Worm (Caenorhabditis elegans) whole organism, L3 larva: ENCODE data around the gene ears-2.

ENCODE experiments used
- R02D3.7 ChIP-seq: fragments of 150-350 bp; optimal IDR thresholded peaks from 2 replicates; lab custom pipeline; 2014; ENCODE audit warnings: missing biosample characterization, missing genetic modification characterization
- ZK546.5 ChIP-seq: sonication (generic microtip); optimal IDR thresholded peaks from 2 replicates; lab custom pipeline; 2017; ENCODE audit warnings: missing biosample characterization, missing genetic modification characterization
- aly-2 ChIP-seq: fragments of 150-350 bp; optimal IDR thresholded peaks from 2 replicates; lab custom pipeline; 2014; ENCODE audit warnings: missing biosample characterization, missing genetic modification characterization
- ama-1 ChIP-seq: fragments of 150-350 bp; optimal IDR thresholded peaks from 2 replicates; lab custom pipeline; 2018
- ceh-28 ChIP-seq: fragments of 150-350 bp; optimal IDR thresholded peaks from 2 replicates; lab custom pipeline; 2014; ENCODE audit warnings: missing biosample characterization, missing genetic modification reagents, missing genetic modification characterization
- ceh-9 ChIP-seq: sonication (generic microtip); optimal IDR thresholded peaks from 2 replicates; lab custom pipeline; 2018; ENCODE audit warnings: missing biosample characterization, missing genetic modification characterization
- daf-12 ChIP-seq: fragments of 150-350 bp; optimal IDR thresholded peaks from 2 replicates; lab custom pipeline; 2014; ENCODE audit warnings: missing biosample characterization, missing genetic modification reagents, missing genetic modification characterization
- egl-27 ChIP-seq: sonication (generic microtip); optimal IDR thresholded peaks from 4 replicates; lab custom pipeline; 2017; ENCODE audit warnings: missing biosample characterization, missing genetic modification reagents, missing genetic modification characterization
- egl-5 ChIP-seq: fragments of 150-350 bp; optimal IDR thresholded peaks from 2 replicates; lab custom pipeline; 2017; ENCODE audit warnings: missing biosample characterization, missing genetic modification reagents, missing genetic modification characterization, inconsistent platforms
- elt-1 ChIP-seq: fragments of 150-350 bp; optimal IDR thresholded peaks from 2 replicates; lab custom pipeline; 2014; ENCODE audit warnings: missing biosample characterization, missing genetic modification characterization
- elt-2 ChIP-seq: sonication (generic microtip); optimal IDR thresholded peaks from 2 replicates; lab custom pipeline; 2016; ENCODE audit warnings: missing genetic modification reagents, mild to moderate bottlenecking, missing genetic modification characterization, missing compliant biosample characterization
- elt-3 ChIP-seq, 3 experiments: fragments of 150-350 bp in 1 of 3; sonication (generic microtip) in 2 of 3; optimal IDR thresholded peaks; 2 replicates in 2 of 3; 4 replicates in 1 of 3; lab custom pipeline; 2014 to 2017; ENCODE audit warnings: missing biosample characterization in 3 of 3, missing genetic modification characterization in 3 of 3
- eor-1 ChIP-seq, 2 experiments: fragments of 150-350 bp; optimal IDR thresholded peaks; 2 replicates each; lab custom pipeline; 2014 to 2018; ENCODE audit warnings: missing biosample characterization in 2 of 2, missing genetic modification characterization in 2 of 2
- fkh-10 ChIP-seq: sonication (generic microtip); optimal IDR thresholded peaks from 2 replicates; lab custom pipeline; 2017; ENCODE audit warnings: missing biosample characterization, missing genetic modification reagents, missing genetic modification characterization
- fkh-2 ChIP-seq: fragments of 150-350 bp; optimal IDR thresholded peaks from 2 replicates; lab custom pipeline; 2014; ENCODE audit warnings: missing biosample characterization, missing genetic modification reagents, missing genetic modification characterization
- fos-1 ChIP-seq: fragments of 150-350 bp; optimal IDR thresholded peaks from 2 replicates; lab custom pipeline; 2014; ENCODE audit warnings: missing biosample characterization, missing genetic modification characterization
- hmg-11 ChIP-seq: sonication (generic microtip); optimal IDR thresholded peaks from 2 replicates; lab custom pipeline; 2016; ENCODE audit warnings: missing genetic modification characterization, missing compliant biosample characterization
- lin-15B ChIP-seq: fragments of 150-350 bp; optimal IDR thresholded peaks from 2 replicates; lab custom pipeline; 2014; ENCODE audit warnings: missing biosample characterization, missing genetic modification characterization
- lin-39 ChIP-seq: fragments of 150-350 bp; optimal IDR thresholded peaks from 2 replicates; lab custom pipeline; 2018; ENCODE audit warnings: missing biosample characterization, missing genetic modification reagents, missing genetic modification characterization
- lsy-12 ChIP-seq: sonication (generic microtip); optimal IDR thresholded peaks from 2 replicates; lab custom pipeline; 2016; ENCODE audit warnings: mild to moderate bottlenecking, missing genetic modification characterization, missing compliant biosample characterization
- mdl-1 ChIP-seq: fragments of 150-350 bp; optimal IDR thresholded peaks from 2 replicates; lab custom pipeline; 2014; ENCODE audit warnings: missing biosample characterization, missing genetic modification characterization
- mml-1 ChIP-seq: fragments of 150-350 bp; sonication (generic microtip); optimal IDR thresholded peaks from 3 replicates; lab custom pipeline; 2014; ENCODE audit warnings: missing biosample characterization, missing genetic modification characterization
- nfya-1 ChIP-seq: sonication (generic microtip); optimal IDR thresholded peaks from 2 replicates; lab custom pipeline; 2017; ENCODE audit warnings: missing genetic modification characterization, mild to moderate bottlenecking, missing compliant biosample characterization, antibody characterized with exemption, moderate library complexity; ENCODE audit not compliant: insufficient read depth
- nhr-11 ChIP-seq: fragments of 150-350 bp; optimal IDR thresholded peaks from 2 replicates; lab custom pipeline; 2014; ENCODE audit warnings: missing biosample characterization, missing genetic modification characterization
- nhr-12 ChIP-seq: fragments of 150-350 bp; optimal IDR thresholded peaks from 2 replicates; lab custom pipeline; 2014; ENCODE audit warnings: missing biosample characterization, missing genetic modification characterization
- nhr-23 ChIP-seq: fragments of 150-350 bp; optimal IDR thresholded peaks from 2 replicates; lab custom pipeline; 2014; ENCODE audit warnings: missing biosample characterization, missing genetic modification reagents, missing genetic modification characterization
- nhr-237 ChIP-seq: fragments of 150-350 bp; optimal IDR thresholded peaks from 2 replicates; lab custom pipeline; 2014; ENCODE audit warnings: missing biosample characterization, missing genetic modification characterization
- nhr-25 ChIP-seq: sonication (generic microtip); optimal IDR thresholded peaks from 2 replicates; lab custom pipeline; 2017; ENCODE audit warnings: missing biosample characterization, missing genetic modification characterization
- nhr-43 ChIP-seq: sonication (generic microtip); optimal IDR thresholded peaks from 2 replicates; lab custom pipeline; 2016; ENCODE audit warnings: mild to moderate bottlenecking, missing genetic modification characterization, missing compliant biosample characterization; ENCODE audit not compliant: poor library complexity, severe bottlenecking
- nhr-67 ChIP-seq: fragments of 150-350 bp; optimal IDR thresholded peaks from 2 replicates; lab custom pipeline; 2014; ENCODE audit warnings: missing biosample characterization, missing genetic modification characterization
- nhr-76 ChIP-seq: fragments of 150-350 bp; sonication (generic microtip); optimal IDR thresholded peaks from 5 replicates; lab custom pipeline; 2014; ENCODE audit warnings: missing biosample characterization, missing genetic modification characterization
- pha-4 ChIP-seq: fragments of 150-350 bp; optimal IDR thresholded peaks from 2 replicates; lab custom pipeline; 2014; ENCODE audit warnings: missing biosample characterization, missing genetic modification reagents, missing genetic modification characterization
- pqm-1 ChIP-seq: fragments of 150-350 bp; optimal IDR thresholded peaks from 2 replicates; lab custom pipeline; 2017; ENCODE audit warnings: missing biosample characterization, missing genetic modification characterization, inconsistent platforms
- sea-2 ChIP-seq: fragments of 150-350 bp; sonication (generic microtip); optimal IDR thresholded peaks from 4 replicates; lab custom pipeline; 2014; ENCODE audit warnings: missing biosample characterization, missing genetic modification reagents, missing genetic modification characterization
- snpc-4 ChIP-seq: fragments of 150-350 bp; optimal IDR thresholded peaks from 2 replicates; lab custom pipeline; 2014; ENCODE audit warnings: missing biosample characterization, missing genetic modification characterization
- tbx-2 ChIP-seq: sonication (generic microtip); optimal IDR thresholded peaks from 2 replicates; lab custom pipeline; 2016; ENCODE audit warnings: mild to moderate bottlenecking, missing genetic modification characterization, missing compliant biosample characterization
- unc-39 ChIP-seq: sonication (generic microtip); optimal IDR thresholded peaks from 4 replicates; lab custom pipeline; 2017; ENCODE audit warnings: missing biosample characterization, missing genetic modification characterization
- unc-62 ChIP-seq: fragments of 150-350 bp; sonication (generic microtip); optimal IDR thresholded peaks from 4 replicates; lab custom pipeline; 2014; ENCODE audit warnings: missing biosample characterization, missing genetic modification reagents, missing genetic modification characterization
- ztf-11 ChIP-seq: fragments of 150-350 bp; optimal IDR thresholded peaks from 2 replicates; lab custom pipeline; 2014; ENCODE audit warnings: missing biosample characterization, missing genetic modification characterization
- ztf-4 ChIP-seq: fragments of 150-350 bp; optimal IDR thresholded peaks from 2 replicates; lab custom pipeline; 2014; ENCODE audit warnings: missing biosample characterization, missing genetic modification characterization

ears-2 gene

DNA sequence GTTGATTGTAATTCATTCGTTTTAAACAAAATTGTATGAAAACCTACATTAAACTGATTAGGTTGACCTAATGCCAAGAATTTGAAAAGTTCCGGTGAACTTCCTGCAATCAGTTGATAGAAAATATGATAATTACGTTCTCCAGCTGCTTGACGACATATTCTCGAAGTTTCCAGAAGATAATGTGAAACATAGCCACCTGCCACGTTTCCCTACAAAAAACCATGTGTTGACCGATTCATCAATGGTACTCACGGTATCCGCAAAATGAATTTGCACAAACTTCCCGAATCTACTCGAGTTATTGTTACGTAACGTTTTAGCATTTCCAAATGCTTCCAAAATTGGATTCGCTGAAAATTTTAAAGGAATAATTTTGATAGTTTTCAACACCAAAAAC is 48.1 kb upstream of the ears-2 start:
- TF ChIP-seq ZK546.5: no peak
- TF ChIP-seq nfya-1 (tag; lab: Kevin White, UChicago): no peak
- no peak for TF ChIP-seq ceh-9 (tag; lab: Kevin White, UChicago)
- TF ChIP-seq elt-2 (tag; lab: Kevin White, UChicago): no peak
- TF ChIP-seq ztf-4 (tag; lab: Kevin White, UChicago): no peak

DNA sequence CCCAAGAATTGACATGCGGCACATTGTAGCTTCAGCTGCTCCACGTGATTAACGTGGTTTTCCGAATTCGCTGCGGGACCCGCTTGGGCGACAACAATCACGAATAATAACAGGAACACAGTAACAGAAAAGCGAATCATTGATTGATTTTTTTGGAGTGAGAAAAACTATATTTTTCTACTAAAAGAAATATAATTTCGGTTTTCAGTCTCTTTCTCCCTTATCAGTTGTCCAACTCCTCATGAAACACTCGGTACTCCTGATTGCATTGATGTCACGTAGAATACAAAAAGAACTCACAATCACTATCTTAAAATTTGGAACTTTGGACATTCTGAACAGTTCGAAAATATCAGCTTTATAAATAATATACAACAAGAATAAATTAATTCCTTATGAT is 38.6 kb upstream of the ears-2 start, which contains the start of gene Y66H1A.5:
Gene Y66H1A.5 (minus strand): TSS at position 265 of the 400 bp plus-strand sequence.
- peak; percentile 48 for TF ChIP-seq pqm-1 (tag; lab: Kevin White, UChicago)
- peak; percentile 74 for TF ChIP-seq elt-2 (tag; lab: Kevin White, UChicago)
- TF ChIP-seq fkh-10: no peak
- no peak for TF ChIP-seq sea-2 (GFP tag; lab: Kevin White, UChicago)
- TF ChIP-seq mml-1: no peak
- peak; percentile 26 for TF ChIP-seq pha-4 (tag; lab: Kevin White, UChicago)
- no peak for TF ChIP-seq ceh-28
- TF ChIP-seq unc-62 (GFP tag; lab: Kevin White, UChicago): no peak

DNA sequence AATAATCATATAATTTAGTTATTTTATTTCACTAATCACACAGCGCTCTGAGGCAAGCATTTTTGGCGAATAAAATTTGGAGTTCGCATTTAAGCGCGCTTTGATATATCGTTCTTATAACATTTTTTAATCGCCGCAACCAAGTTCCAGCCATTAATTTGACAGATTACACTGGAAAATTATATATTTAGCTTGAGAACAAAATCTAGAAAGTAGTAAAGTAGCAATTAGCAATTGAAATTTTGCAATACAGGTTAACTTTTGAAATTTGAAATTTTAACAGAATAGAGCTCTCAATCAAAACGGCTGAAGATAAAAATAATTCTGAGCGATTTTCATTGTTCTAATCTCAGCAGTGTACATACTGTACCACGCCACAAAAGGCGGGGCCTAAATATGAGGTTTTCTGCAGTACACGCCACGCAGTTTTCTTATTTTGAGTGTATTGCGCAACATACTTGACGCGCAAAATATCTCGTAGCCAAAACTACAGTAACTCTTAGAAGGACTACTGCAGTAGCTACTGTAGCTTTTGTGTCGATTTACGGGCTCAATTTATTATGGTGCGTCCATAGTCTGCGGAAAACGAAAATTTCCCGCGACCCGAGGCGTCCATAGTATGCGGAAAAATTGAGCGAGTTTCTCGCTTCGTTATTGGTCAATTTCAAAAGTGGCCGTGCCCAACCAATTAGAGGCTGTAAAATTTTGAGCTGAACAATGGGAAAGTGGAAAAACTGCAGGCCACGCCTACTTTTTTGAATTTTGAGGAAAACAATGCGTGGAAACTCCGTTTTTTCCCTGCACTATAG is 37.0 kb upstream of the ears-2 start:
- TF ChIP-seq nfya-1 (tag; lab: Kevin White, UChicago): peak; percentile 28
- TF ChIP-seq fkh-10: no peak
- no peak for TF ChIP-seq unc-39 (tag; lab: Kevin White, UChicago)

DNA sequence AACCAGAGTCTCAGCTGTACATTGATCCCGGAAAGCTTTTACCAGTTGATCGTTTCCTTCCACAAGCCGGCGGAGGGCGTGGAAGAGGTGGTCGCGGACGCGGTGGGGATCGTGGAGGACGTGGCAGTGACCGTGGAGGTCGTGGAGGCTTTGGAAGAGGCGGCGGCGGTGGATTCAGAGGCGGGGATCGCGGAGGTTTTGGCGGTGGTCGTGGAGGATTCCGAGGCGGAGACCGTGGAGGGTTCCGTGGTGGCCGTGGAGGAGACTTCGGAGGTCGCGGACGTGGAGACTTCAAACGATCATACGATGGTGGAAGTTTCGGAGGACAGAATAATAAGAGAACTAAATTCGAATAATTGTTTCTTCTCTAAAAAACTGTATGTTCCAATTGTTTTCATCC is 36.3 kb upstream of the ears-2 start:
- TF ChIP-seq unc-39 (tag; lab: Kevin White, UChicago) (no peak), lsy-12 (no peak), eor-1 (tag; optimal IDR thresholded peaks at IDR 0.05; lab: Kevin White, UChicago) (no peak), nhr-12 (no peak), fos-1 (tag; lab: Kevin White, UChicago) (no peak), R02D3.7 (tag; lab: Kevin White, UChicago) (no peak)

- TF ChIP-seq unc-62 (GFP tag; lab: Kevin White, UChicago) (no peak), R02D3.7 (tag; lab: Kevin White, UChicago) (no peak), mml-1 (no peak), elt-3 (tag; optimal IDR thresholded peaks at IDR 0.05; lab: Kevin White, UChicago) (no peak), aly-2 (no peak), fos-1 (tag; lab: Kevin White, UChicago) (no peak), snpc-4 (tag; lab: Kevin White, UChicago) (no peak), nhr-23 (no peak), hmg-11 (tag; lab: Kevin White, UChicago) (no peak), nhr-25 (tag; lab: Kevin White, UChicago) (no peak), nhr-12 (no peak), pha-4 (tag; lab: Kevin White, UChicago) (no peak), nhr-43 (tag; lab: Kevin White, UChicago) (no peak), ztf-11 (no peak), elt-2 (tag; lab: Kevin White, UChicago) (no peak), nhr-11 (no peak), ama-1 (lab: Kevin White, UChicago) (no peak), nhr-76 (tag; lab: Kevin White, UChicago) (no peak), mdl-1 (no peak)
Measured at ce11 chrIV:425995-426394, 35.7 kb upstream of the ears-2 start, which contains the start of gene garr-1. TSS of gene garr-1 (plus strand) at chrIV:426168.

DNA sequence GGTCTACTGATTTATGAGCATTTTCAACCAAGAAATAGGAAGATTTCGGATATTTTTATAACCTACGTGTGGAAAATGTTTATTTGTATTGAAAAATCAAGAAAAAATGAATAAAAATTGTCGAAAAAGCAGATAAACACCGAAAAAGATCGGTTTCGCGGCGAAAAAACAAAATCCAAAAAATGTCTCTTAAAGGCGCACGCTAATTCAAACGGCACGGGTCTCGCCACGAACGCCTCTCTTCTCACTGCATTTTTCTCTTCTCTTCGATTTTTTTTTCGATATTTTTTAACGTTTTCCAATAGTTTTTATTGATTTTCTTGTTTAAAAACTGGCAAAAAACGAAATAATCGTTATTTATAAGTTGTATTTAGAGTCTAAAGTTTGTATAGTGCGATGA is 35.3 kb upstream of the ears-2 start:
- no peak for TF ChIP-seq tbx-2 (tag; lab: Kevin White, UChicago)
- no peak for TF ChIP-seq nhr-67
- TF ChIP-seq sea-2 (GFP tag; lab: Kevin White, UChicago): no peak
- TF ChIP-seq lin-15B (tag; lab: Kevin White, UChicago): peak; percentile 72
- TF ChIP-seq egl-5 (tag; lab: Kevin White, UChicago): no peak
- no peak for TF ChIP-seq nhr-237 (tag; lab: Kevin White, UChicago)
- peak; percentile 73 for TF ChIP-seq nfya-1 (tag; lab: Kevin White, UChicago)
- peak; percentile 32 for TF ChIP-seq ceh-28
- no peak for TF ChIP-seq daf-12 (tag; lab: Kevin White, UChicago)
- TF ChIP-seq ceh-9 (tag; lab: Kevin White, UChicago): no peak
- TF ChIP-seq ztf-11: no peak
- no peak for TF ChIP-seq fkh-2 (tag; lab: Kevin White, UChicago)
- TF ChIP-seq egl-27 (tag; lab: Kevin White, UChicago): no peak
- TF ChIP-seq ztf-4 (tag; lab: Kevin White, UChicago): no peak
- no peak for TF ChIP-seq fos-1 (tag; lab: Kevin White, UChicago)
- TF ChIP-seq R02D3.7 (tag; lab: Kevin White, UChicago): no peak
- peak; percentile 39 for TF ChIP-seq lin-39 (tag; lab: Kevin White, UChicago)
- TF ChIP-seq eor-1 (tag; optimal IDR thresholded peaks at IDR 0.05; lab: Kevin White, UChicago): no peak
- no peak for TF ChIP-seq lsy-12
- TF ChIP-seq elt-2 (tag; lab: Kevin White, UChicago): peak; percentile 3
- peak; percentile 60 for TF ChIP-seq hmg-11 (tag; lab: Kevin White, UChicago)
- no peak for TF ChIP-seq elt-1 (tag; lab: Kevin White, UChicago)
- TF ChIP-seq nhr-23: peak; percentile 59
